Worm (Caenorhabditis elegans) whole organism, midembryonic: Measurements from ENCODE around the gene C26D10.4.

Experiments used
- T22C8.4 ChIP-seq: fragments of 200-800 bp; sonication (Bioruptor generic); IDR thresholded peaks from 2 replicates; pipeline ENCODE4 v1.3.6; 2022; ENCODE audit warnings: missing genetic modification characterization, missing compliant biosample characterization
- cog-1 ChIP-seq: sonication (generic microtip); optimal IDR thresholded peaks from 2 replicates; lab custom pipeline; 2016; ENCODE audit warnings: missing genetic modification characterization, missing compliant biosample characterization
- flt-1 ChIP-seq: fragments of 200-800 bp; sonication (Bioruptor generic); IDR thresholded peaks from 2 replicates; pipeline ENCODE4 v1.3.6; 2022; ENCODE audit warnings: missing genetic modification characterization, missing compliant biosample characterization
- klf-2 ChIP-seq: fragments of 200-800 bp; sonication (Bioruptor generic); conservative IDR thresholded peaks from 2 replicates; pipeline ENCODE4 v1.3.6; 2022; ENCODE audit warnings: missing genetic modification reagents, missing genetic modification characterization, missing compliant biosample characterization
- med-1 ChIP-seq: sonication (generic microtip); optimal IDR thresholded peaks from 2 replicates; lab custom pipeline; 2017; ENCODE audit warnings: missing genetic modification characterization, mild to moderate bottlenecking, missing compliant biosample characterization, antibody characterized with exemption, missing genetic modification reagents; ENCODE audit not compliant: insufficient read depth
- ref-1 ChIP-seq: fragments of 200-800 bp; sonication (Bioruptor generic); conservative IDR thresholded peaks from 2 replicates; pipeline ENCODE4 v1.3.6; 2022; ENCODE audit warnings: missing genetic modification reagents, missing genetic modification characterization, missing compliant biosample characterization
- tab-1 ChIP-seq: fragments of 200-800 bp; sonication (Bioruptor generic); IDR thresholded peaks from 2 replicates; pipeline ENCODE4 v1.3.6; 2022; ENCODE audit warnings: missing genetic modification characterization, missing compliant biosample characterization
- ztf-23 ChIP-seq: fragments of 200-800 bp; sonication (Bioruptor generic); IDR thresholded peaks from 2 replicates; pipeline ENCODE4 v1.3.6; 2022; ENCODE audit warnings: missing genetic modification reagents, missing genetic modification characterization, missing compliant biosample characterization
- ztf-29 ChIP-seq: fragments of 200-800 bp; sonication (Bioruptor generic); IDR thresholded peaks from 2 replicates; pipeline ENCODE4 v1.3.6; 2022; ENCODE audit warnings: missing genetic modification reagents, missing genetic modification characterization, missing compliant biosample characterization

Gene C26D10.4

DNA sequence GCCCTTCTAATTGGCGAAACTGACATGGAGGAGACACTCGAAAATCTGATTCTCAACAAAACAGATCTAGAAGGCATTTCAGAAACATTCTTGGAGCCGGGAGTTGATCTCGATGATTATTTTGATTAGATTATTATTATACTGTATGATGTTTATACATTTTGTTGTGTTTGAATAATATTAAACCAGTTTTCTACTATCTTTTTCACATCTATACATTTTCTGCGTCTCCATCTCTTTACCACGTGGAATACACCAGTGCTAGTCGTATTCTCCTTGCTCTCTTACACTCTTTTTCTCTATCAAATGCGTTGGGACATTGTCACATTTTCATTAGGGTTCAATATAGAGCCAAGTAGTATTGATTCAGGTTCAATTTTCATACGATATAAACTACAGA lies at the start of gene C26D10.4:
Gene C26D10.4, plus strand, starts transcription at position 301 of the 400 bp plus-strand sequence.
- TF ChIP-seq T22C8.4 (GFP tag; lab: Robert Waterston, UW) (no peak), med-1 (GFP tag; lab: Kevin White, UChicago) (no peak), tab-1 (no peak), ref-1 (GFP tag; lab: Robert Waterston, UW) (no peak), klf-2 (GFP tag; lab: Robert Waterston, UW) (no peak), ztf-23 (GFP tag; lab: Robert Waterston, UW) (no peak), cog-1 (tag; lab: Kevin White, UChicago) (no peak), flt-1 (no peak), ztf-29 (GFP tag; lab: Robert Waterston, UW) (no peak)

DNA sequence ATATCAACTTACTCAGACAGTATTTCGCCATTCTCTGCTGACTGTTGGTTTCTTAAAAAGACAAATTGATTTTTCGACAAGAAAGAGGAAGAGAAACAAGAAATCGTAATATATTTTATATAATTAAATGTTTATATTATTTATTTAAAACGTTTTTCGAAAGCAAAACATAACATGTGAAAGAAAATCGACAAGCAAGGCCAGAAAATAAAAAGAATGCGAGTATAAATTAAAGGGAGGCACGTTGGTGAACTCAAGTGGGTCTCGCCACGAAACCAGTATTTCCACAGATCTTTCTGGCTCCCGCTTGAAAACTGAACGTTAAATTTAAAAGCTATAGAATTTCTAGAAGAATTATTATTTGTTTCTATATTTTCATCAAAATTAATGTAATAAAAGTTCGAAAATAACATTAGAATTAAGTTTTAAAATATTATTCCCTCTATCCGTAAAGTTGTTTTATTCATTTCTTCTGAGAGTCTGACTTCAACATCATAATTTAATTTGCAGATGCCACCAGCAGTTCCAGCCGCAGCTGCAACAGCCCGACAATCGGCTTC lies 46.3 kb upstream of the C26D10.4 start, which contains the start of the genes nst-1 and cct-4:
Gene nst-1, minus strand, starts transcription at position 51 of the 560 bp plus-strand sequence.
Gene cct-4, plus strand, starts transcription at position 510 of the 560 bp plus-strand sequence.
- TF ChIP-seq flt-1 (no peak), T22C8.4 (GFP tag; lab: Robert Waterston, UW) (no peak), ref-1 (GFP tag; lab: Robert Waterston, UW) (no peak), tab-1 (no peak)

DNA sequence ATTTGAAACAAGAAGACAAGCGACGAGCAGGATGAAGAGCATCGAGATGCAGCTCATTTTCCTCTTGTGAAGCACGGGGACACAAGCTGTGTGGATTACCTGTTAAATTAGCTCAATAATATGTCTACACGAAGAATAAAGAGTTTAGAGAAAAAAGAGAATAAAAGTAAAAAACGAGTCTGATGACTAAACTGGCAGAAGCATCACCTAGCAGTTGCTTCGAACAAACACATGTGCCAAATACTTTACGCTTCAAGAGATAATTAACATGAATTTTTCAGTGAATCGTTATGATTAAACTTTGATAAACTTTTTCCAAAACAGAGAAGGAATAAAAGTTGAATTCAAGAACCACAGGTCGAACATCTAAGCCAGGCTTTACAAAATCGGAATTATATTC lies 34.3 kb upstream of the C26D10.4 start, which contains the start of gene nlp-55:
Gene nlp-55, minus strand, starts transcription at position 101 of the 400 bp plus-strand sequence.
- TF ChIP-seq tab-1 (no peak), ref-1 (GFP tag; lab: Robert Waterston, UW) (no peak), ztf-23 (GFP tag; lab: Robert Waterston, UW) (no peak), flt-1 (no peak)

DNA sequence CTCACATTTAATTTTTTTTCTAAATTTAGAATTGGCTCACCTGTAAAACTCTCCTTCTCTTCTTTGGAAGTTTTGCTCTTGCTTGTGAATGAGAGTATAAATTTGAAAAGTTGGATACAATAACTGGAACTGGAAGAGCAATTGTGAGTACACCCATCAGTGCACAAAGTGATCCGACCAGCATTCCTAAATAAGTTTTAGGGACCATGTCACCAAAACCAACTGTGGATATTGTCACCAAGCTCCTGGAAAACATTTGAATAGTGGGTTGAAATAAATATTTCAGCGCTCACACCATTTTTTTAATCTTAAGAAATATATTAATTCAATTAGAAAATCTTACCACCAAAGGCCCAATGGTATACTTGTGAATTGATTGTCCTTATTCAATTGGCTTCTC lies 21.2 kb upstream of the C26D10.4 start:
- TF ChIP-seq cog-1 (tag; lab: Kevin White, UChicago) (no peak), ztf-29 (GFP tag; lab: Robert Waterston, UW) (no peak), ztf-23 (GFP tag; lab: Robert Waterston, UW) (no peak), med-1 (GFP tag; lab: Kevin White, UChicago) (no peak), T22C8.4 (GFP tag; lab: Robert Waterston, UW) (no peak), klf-2 (GFP tag; lab: Robert Waterston, UW) (no peak), flt-1 (no peak), tab-1 (no peak), ref-1 (GFP tag; lab: Robert Waterston, UW) (no peak)

DNA sequence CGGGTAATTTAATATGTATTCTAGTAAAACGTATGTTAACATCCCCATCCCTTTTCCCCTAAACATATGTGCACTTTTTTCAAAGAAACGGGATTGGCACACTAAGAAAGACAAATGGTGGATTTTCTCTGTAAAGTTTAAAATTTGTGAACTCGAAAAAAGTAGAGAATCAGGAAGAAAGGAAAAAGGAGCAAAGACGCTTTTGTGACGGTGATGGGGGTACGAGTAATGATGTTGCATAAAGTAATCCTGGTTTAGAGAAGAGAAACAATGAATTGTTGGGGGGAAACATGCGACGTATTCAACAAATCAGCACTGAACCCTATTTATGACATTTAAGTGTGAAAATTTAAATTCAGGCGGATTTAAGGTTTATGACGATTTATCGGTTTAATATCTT lies 18.1 kb upstream of the C26D10.4 start:
- TF ChIP-seq med-1 (GFP tag; lab: Kevin White, UChicago) (no peak), ref-1 (GFP tag; lab: Robert Waterston, UW) (no peak), T22C8.4 (GFP tag; lab: Robert Waterston, UW) (no peak), klf-2 (GFP tag; lab: Robert Waterston, UW) (no peak), tab-1 (no peak)

DNA sequence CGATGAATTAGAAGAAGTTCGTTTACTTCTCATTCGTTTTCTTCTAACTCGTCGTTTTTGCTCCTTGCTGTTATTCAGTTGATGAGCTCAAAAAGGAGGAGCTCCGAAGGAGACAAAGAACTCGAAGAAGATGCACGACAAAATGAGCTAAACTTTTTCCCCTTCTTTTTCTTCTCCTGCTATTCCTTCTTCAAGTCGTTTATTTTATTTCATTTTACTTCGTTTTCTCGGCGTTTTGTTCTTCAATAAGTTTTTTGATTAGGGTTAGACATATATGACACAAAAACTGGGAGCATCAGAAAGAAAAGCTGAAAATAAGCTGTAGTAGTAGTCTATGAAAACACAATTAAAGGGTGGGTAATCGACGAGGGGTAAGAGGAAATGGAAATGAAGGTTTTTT lies 17.6 kb upstream of the C26D10.4 start:
- no peak for TF ChIP-seq tab-1
- TF ChIP-seq ztf-29 (GFP tag; lab: Robert Waterston, UW): no peak
- no peak for TF ChIP-seq T22C8.4 (GFP tag; lab: Robert Waterston, UW)
- no peak for TF ChIP-seq flt-1
- no peak for TF ChIP-seq med-1 (GFP tag; lab: Kevin White, UChicago)
- TF ChIP-seq ref-1 (GFP tag; lab: Robert Waterston, UW): no peak
- no peak for TF ChIP-seq cog-1 (tag; lab: Kevin White, UChicago)
- TF ChIP-seq klf-2 (GFP tag; lab: Robert Waterston, UW): no peak
- no peak for TF ChIP-seq ztf-23 (GFP tag; lab: Robert Waterston, UW)

DNA sequence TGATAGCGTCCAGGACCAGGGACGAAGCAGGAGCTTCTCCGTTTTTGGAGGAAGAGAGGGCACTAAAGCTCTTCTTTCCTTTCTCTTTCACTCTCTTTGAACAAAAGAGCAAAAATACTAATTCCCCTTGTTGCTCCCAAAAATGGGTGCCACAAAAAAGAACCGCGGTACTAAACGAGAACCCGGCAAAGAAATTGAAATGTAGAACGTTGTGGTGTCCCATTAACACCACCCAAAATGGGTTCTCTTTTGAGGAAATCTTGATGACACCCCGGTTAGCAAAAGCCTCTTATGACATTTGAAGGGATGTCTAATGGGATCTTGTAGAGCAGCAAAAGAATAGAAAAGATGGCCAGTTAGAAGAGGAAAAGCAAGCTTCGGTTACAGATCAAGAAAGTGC lies 14.8 kb upstream of the C26D10.4 start:
- TF ChIP-seq ztf-23 (GFP tag; lab: Robert Waterston, UW) (no peak), ztf-29 (GFP tag; lab: Robert Waterston, UW) (no peak), ref-1 (GFP tag; lab: Robert Waterston, UW) (no peak), klf-2 (GFP tag; lab: Robert Waterston, UW) (no peak), T22C8.4 (GFP tag; lab: Robert Waterston, UW) (no peak), tab-1 (no peak), flt-1 (no peak)

DNA sequence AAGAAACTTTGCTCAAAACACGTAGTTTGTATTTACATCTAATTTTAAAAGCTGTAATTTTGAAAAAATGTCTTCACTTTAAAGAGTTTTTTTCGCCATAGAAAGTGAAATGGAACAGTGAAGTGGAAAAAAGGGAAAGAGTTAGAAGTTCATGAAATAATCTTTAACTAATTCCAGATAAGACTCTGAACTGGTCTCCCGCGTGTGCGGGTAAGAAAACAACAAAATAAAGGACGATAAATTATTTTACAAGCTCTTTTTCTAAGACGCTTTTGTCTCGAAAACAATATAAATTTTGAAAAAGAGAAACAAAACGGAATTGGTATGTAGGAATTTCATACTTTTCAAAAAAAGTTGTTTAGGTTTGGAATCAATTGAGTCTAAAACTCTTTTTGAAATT lies 12.9 kb upstream of the C26D10.4 start:
- TF ChIP-seq flt-1 (no peak), ref-1 (GFP tag; lab: Robert Waterston, UW) (no peak), ztf-29 (GFP tag; lab: Robert Waterston, UW) (no peak), ztf-23 (GFP tag; lab: Robert Waterston, UW) (no peak), T22C8.4 (GFP tag; lab: Robert Waterston, UW) (no peak), klf-2 (GFP tag; lab: Robert Waterston, UW) (no peak), cog-1 (tag; lab: Kevin White, UChicago) (no peak), med-1 (GFP tag; lab: Kevin White, UChicago) (no peak), tab-1 (no peak)

DNA sequence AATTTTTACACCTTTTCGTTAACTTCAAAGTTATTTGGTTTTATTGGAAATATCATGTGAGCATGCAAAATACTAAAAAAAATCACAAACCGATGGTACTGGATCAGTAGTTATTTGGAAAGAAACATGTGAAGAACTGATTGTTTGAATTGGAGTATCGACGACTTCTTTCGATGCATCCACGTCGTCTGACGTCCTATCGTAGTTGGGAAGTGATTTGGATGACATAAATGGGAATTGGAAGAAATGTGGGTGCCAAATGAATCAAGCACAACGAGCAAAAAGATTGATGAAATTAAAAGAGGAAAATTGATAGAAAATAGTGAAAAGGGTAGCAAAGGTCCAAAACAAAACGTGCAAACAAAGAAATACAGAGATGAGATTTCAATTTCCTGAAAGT lies 8.3 kb upstream of the C26D10.4 start, which contains the start of gene shw-1:
Gene shw-1, minus strand, starts transcription at position 228 of the 400 bp plus-strand sequence.
- TF ChIP-seq ref-1 (GFP tag; lab: Robert Waterston, UW): no peak
- no peak for TF ChIP-seq med-1 (GFP tag; lab: Kevin White, UChicago)
- TF ChIP-seq ztf-23 (GFP tag; lab: Robert Waterston, UW): no peak
- TF ChIP-seq klf-2 (GFP tag; lab: Robert Waterston, UW): no peak
- no peak for TF ChIP-seq tab-1
- TF ChIP-seq T22C8.4 (GFP tag; lab: Robert Waterston, UW): no peak
- no peak for TF ChIP-seq cog-1 (tag; lab: Kevin White, UChicago)
- TF ChIP-seq ztf-29 (GFP tag; lab: Robert Waterston, UW): no peak
- no peak for TF ChIP-seq flt-1
